Worm (Caenorhabditis elegans) whole organism, L4 larva: ENCODE results near the gene ifp-1.
"Not testable (repeated sequence)": the region's sequence is repeated elsewhere in the genome, so short reads cannot be mapped to it uniquely, and the experiment has no call there.

Source experiments
- F26F4.8 ChIP-seq: fragments of 200-800 bp; sonication (Bioruptor generic); conservative IDR thresholded peaks from 2 replicates; pipeline ENCODE4 v1.3.6; 2022; ENCODE audit warnings: missing genetic modification characterization, missing compliant biosample characterization
- arid-1 ChIP-seq: fragments of 200-800 bp; sonication (Bioruptor generic); conservative IDR thresholded peaks from 2 replicates; pipeline ENCODE4 v1.3.6; 2022; ENCODE audit warnings: missing genetic modification reagents, missing genetic modification characterization, missing compliant biosample characterization
- fos-1 ChIP-seq: fragments of 150-350 bp; optimal IDR thresholded peaks from 2 replicates; lab custom pipeline; 2014; ENCODE audit warnings: missing biosample characterization, missing genetic modification characterization
- lin-15B ChIP-seq: fragments of 150-350 bp; sonication (generic microtip); optimal IDR thresholded peaks from 3 replicates; lab custom pipeline; 2014; ENCODE audit warnings: missing biosample characterization, missing genetic modification characterization
- lin-29 ChIP-seq: fragments of 200-800 bp; sonication (Bioruptor generic); IDR thresholded peaks from 2 replicates; pipeline ENCODE4 v1.3.6; 2022; ENCODE audit warnings: missing genetic modification reagents, missing genetic modification characterization, missing compliant biosample characterization
- mes-2 ChIP-seq: sonication (generic microtip); optimal IDR thresholded peaks from 2 replicates; lab custom pipeline; 2016; ENCODE audit warnings: missing genotype, mild to moderate bottlenecking, missing genetic modification characterization, missing compliant biosample characterization; ENCODE audit not compliant: poor library complexity, severe bottlenecking
- nhr-76 ChIP-seq: fragments of 150-350 bp; optimal IDR thresholded peaks from 2 replicates; lab custom pipeline; 2014; ENCODE audit warnings: missing biosample characterization, missing genetic modification characterization
- pha-4 ChIP-seq, 2 experiments: fragments of 150-350 bp in 1 of 2; fragments of 200-800 bp in 1 of 2; sonication (Bioruptor generic) in 1 of 2; IDR thresholded peaks in 1 of 2; optimal IDR thresholded peaks in 1 of 2; 2 replicates each; pipeline versions ENCODE4 v1.3.6 to Lab custom; 2014 to 2022; ENCODE audit warnings: missing genetic modification characterization in 2 of 2, missing genetic modification reagents in 2 of 2, missing biosample characterization in 1 of 2, missing compliant biosample characterization in 1 of 2
- snpc-4 ChIP-seq: fragments of 150-350 bp; optimal IDR thresholded peaks from 2 replicates; lab custom pipeline; 2014; ENCODE audit warnings: missing biosample characterization, missing genetic modification characterization

- not testable (repeated sequence) for TF ChIP-seq F26F4.8 (GFP tag; lab: Robert Waterston, UW); fos-1 (tag; lab: Kevin White, UChicago); snpc-4 (tag; lab: Kevin White, UChicago); nhr-76; lin-15B; arid-1; mes-2 (tag; lab: Kevin White, UChicago); pha-4 (GFP tag; IDR thresholded peaks at IDR 0.05; lab: Robert Waterston, UW); pha-4 (tag; optimal IDR thresholded peaks at IDR 0.05; lab: Kevin White, UChicago); lin-29 (GFP tag; lab: Robert Waterston, UW)
These were observed 52.8 kb downstream of the ifp-1 start for ce11 chrX:9627164-9627563.
